Worm (Caenorhabditis elegans) whole organism, mixed stage, embryonic: ENCODE measurements around the gene F19C6.3.

ENCODE experiments used
- M03D4.4 ChIP-seq: sonication (generic microtip); optimal IDR thresholded peaks from 2 replicates; lab custom pipeline; 2017; ENCODE audit warnings: mild to moderate bottlenecking, missing genetic modification characterization, missing compliant biosample characterization
- blmp-1 ChIP-seq: fragments of 150-350 bp; optimal IDR thresholded peaks from 2 replicates; lab custom pipeline; 2014; ENCODE audit warnings: missing biosample characterization, missing genetic modification characterization
- ceh-39 ChIP-seq: fragments of 150-350 bp; optimal IDR thresholded peaks from 2 replicates; lab custom pipeline; 2014; ENCODE audit warnings: missing biosample characterization, missing genetic modification characterization
- ceh-43 ChIP-seq: fragments of 200-800 bp; sonication (Bioruptor generic); optimal IDR thresholded peaks from 2 replicates; lab custom pipeline; 2018; ENCODE audit warnings: mild to moderate bottlenecking, missing genetic modification characterization, moderate library complexity, missing compliant biosample characterization
- ceh-83 ChIP-seq: fragments of 200-800 bp; sonication (Bioruptor generic); optimal IDR thresholded peaks from 2 replicates; lab custom pipeline; 2018; ENCODE audit warnings: mild to moderate bottlenecking, missing genetic modification characterization, missing compliant biosample characterization
- ces-1 ChIP-seq: fragments of 150-350 bp; optimal IDR thresholded peaks from 2 replicates; lab custom pipeline; 2014; ENCODE audit warnings: missing biosample characterization, missing genetic modification reagents, missing genetic modification characterization
- cnd-1 ChIP-seq: fragments of 200-800 bp; sonication (Bioruptor generic); optimal IDR thresholded peaks from 2 replicates; lab custom pipeline; 2018; ENCODE audit warnings: mild to moderate bottlenecking, missing genetic modification characterization, missing compliant biosample characterization
- drap-1 ChIP-seq: fragments of 200-800 bp; sonication (Bioruptor generic); optimal IDR thresholded peaks from 3 replicates; lab custom pipeline; 2018; ENCODE audit warnings: mild to moderate bottlenecking, missing genetic modification characterization, missing compliant biosample characterization
- elt-1 ChIP-seq: sonication (generic microtip); optimal IDR thresholded peaks from 2 replicates; lab custom pipeline; 2017; ENCODE audit warnings: missing genetic modification characterization, mild to moderate bottlenecking, missing compliant biosample characterization, antibody characterized with exemption, moderate library complexity, borderline replicate concordance; ENCODE audit not compliant: insufficient read depth
- elt-3 ChIP-seq: fragments of 150-350 bp; optimal IDR thresholded peaks from 2 replicates; lab custom pipeline; 2014; ENCODE audit warnings: missing biosample characterization, missing genetic modification characterization
- ham-2 ChIP-seq: fragments of 200-800 bp; sonication (Bioruptor generic); optimal IDR thresholded peaks from 2 replicates; lab custom pipeline; 2018; ENCODE audit warnings: mild to moderate bottlenecking, missing genetic modification characterization, missing compliant biosample characterization
- hlh-1 ChIP-seq: fragments of 150-350 bp; optimal IDR thresholded peaks from 2 replicates; lab custom pipeline; 2014; ENCODE audit warnings: missing biosample characterization, missing genetic modification reagents, missing genetic modification characterization
- lin-13 ChIP-seq: fragments of 150-350 bp; optimal IDR thresholded peaks from 2 replicates; lab custom pipeline; 2014; ENCODE audit warnings: missing biosample characterization, missing genetic modification characterization
- lin-32 ChIP-seq: fragments of 200-800 bp; sonication (Bioruptor generic); optimal IDR thresholded peaks from 2 replicates; lab custom pipeline; 2018; ENCODE audit warnings: mild to moderate bottlenecking, missing genetic modification characterization, missing compliant biosample characterization
- lsy-2 ChIP-seq: fragments of 150-350 bp; optimal IDR thresholded peaks from 2 replicates; lab custom pipeline; 2014; ENCODE audit warnings: missing biosample characterization, missing genetic modification characterization
- mab-5 ChIP-seq: fragments of 150-350 bp; optimal IDR thresholded peaks from 2 replicates; lab custom pipeline; 2014; ENCODE audit warnings: missing biosample characterization, missing genetic modification characterization
- mep-1 ChIP-seq: fragments of 150-350 bp; optimal IDR thresholded peaks from 2 replicates; lab custom pipeline; 2017; ENCODE audit warnings: missing biosample characterization, missing genetic modification reagents, missing genetic modification characterization, inconsistent platforms
- mls-2 ChIP-seq: sonication (generic microtip); optimal IDR thresholded peaks from 2 replicates; lab custom pipeline; 2016; ENCODE audit warnings: mild to moderate bottlenecking, missing genetic modification characterization, moderate library complexity, missing compliant biosample characterization
- nhr-12 ChIP-seq: fragments of 150-350 bp; optimal IDR thresholded peaks from 2 replicates; lab custom pipeline; 2014; ENCODE audit warnings: missing biosample characterization, missing genetic modification characterization
- nhr-2 ChIP-seq: fragments of 150-350 bp; optimal IDR thresholded peaks from 2 replicates; lab custom pipeline; 2014; ENCODE audit warnings: missing biosample characterization, missing genetic modification characterization
- nhr-237 ChIP-seq: fragments of 150-350 bp; optimal IDR thresholded peaks from 2 replicates; lab custom pipeline; 2014; ENCODE audit warnings: missing biosample characterization, missing genetic modification characterization
- nhr-28 ChIP-seq: fragments of 150-350 bp; optimal IDR thresholded peaks from 2 replicates; lab custom pipeline; 2014; ENCODE audit warnings: missing biosample characterization, missing genetic modification characterization
- nhr-76 ChIP-seq: sonication (generic microtip); optimal IDR thresholded peaks from 2 replicates; lab custom pipeline; 2017; ENCODE audit warnings: missing biosample characterization, missing genetic modification characterization
- pha-4 ChIP-seq: fragments of 150-350 bp; optimal IDR thresholded peaks from 2 replicates; lab custom pipeline; 2018; ENCODE audit warnings: missing biosample characterization, missing genetic modification reagents, missing genetic modification characterization
- sem-2 ChIP-seq: fragments of 200-800 bp; sonication (Bioruptor generic); optimal IDR thresholded peaks from 2 replicates; lab custom pipeline; 2018; ENCODE audit warnings: mild to moderate bottlenecking, missing genetic modification characterization, missing compliant biosample characterization
- snpc-4 ChIP-seq: fragments of 150-350 bp; optimal IDR thresholded peaks from 2 replicates; lab custom pipeline; 2014; ENCODE audit warnings: missing biosample characterization, missing genetic modification characterization
- sptf-1 ChIP-seq: sonication (generic microtip); optimal IDR thresholded peaks from 2 replicates; lab custom pipeline; 2017; ENCODE audit warnings: mild to moderate bottlenecking, missing genetic modification characterization, moderate library complexity, missing compliant biosample characterization
- tbx-8 ChIP-seq: fragments of 200-800 bp; sonication (Bioruptor generic); optimal IDR thresholded peaks from 2 replicates; lab custom pipeline; 2018; ENCODE audit warnings: mild to moderate bottlenecking, missing genetic modification characterization, moderate library complexity, missing compliant biosample characterization
- unc-120 ChIP-seq: sonication (generic microtip); optimal IDR thresholded peaks from 2 replicates; lab custom pipeline; 2017; ENCODE audit warnings: missing genetic modification characterization, missing compliant biosample characterization; ENCODE audit not compliant: poor library complexity, severe bottlenecking
- unc-39 ChIP-seq: fragments of 150-350 bp; optimal IDR thresholded peaks from 2 replicates; lab custom pipeline; 2014; ENCODE audit warnings: missing biosample characterization, missing genetic modification characterization
- unc-62 ChIP-seq: fragments of 150-350 bp; optimal IDR thresholded peaks from 2 replicates; lab custom pipeline; 2014; ENCODE audit warnings: missing biosample characterization, missing genetic modification reagents, missing genetic modification characterization
- zip-8 ChIP-seq: fragments of 150-350 bp; optimal IDR thresholded peaks from 2 replicates; lab custom pipeline; 2014; ENCODE audit warnings: missing biosample characterization, missing genetic modification characterization

The F19C6.3 gene

ce11 chrX:10049160-10049559 is 40.6 kb upstream of the F19C6.3 start, which contains the start of gene gnrr-3:
Gene gnrr-3, plus strand, starts transcription at chrX:10049460.
- TF ChIP-seq unc-62 (GFP tag; lab: Kevin White, UChicago) (no peak), elt-1 (tag; lab: Kevin White, UChicago) (no peak), nhr-76 (tag; lab: Kevin White, UChicago) (no peak), unc-120 (no peak), ceh-83 (no peak), nhr-237 (tag; lab: Kevin White, UChicago) (no peak), mep-1 (tag; lab: Kevin White, UChicago) (no peak), elt-3 (tag; lab: Kevin White, UChicago) (no peak), ceh-43 (GFP tag; lab: Kevin White, UChicago) (no peak), ham-2 (GFP tag; lab: Kevin White, UChicago) (no peak), tbx-8 (GFP tag; lab: Kevin White, UChicago) (no peak), pha-4 (tag; lab: Kevin White, UChicago) (no peak)

DNA sequence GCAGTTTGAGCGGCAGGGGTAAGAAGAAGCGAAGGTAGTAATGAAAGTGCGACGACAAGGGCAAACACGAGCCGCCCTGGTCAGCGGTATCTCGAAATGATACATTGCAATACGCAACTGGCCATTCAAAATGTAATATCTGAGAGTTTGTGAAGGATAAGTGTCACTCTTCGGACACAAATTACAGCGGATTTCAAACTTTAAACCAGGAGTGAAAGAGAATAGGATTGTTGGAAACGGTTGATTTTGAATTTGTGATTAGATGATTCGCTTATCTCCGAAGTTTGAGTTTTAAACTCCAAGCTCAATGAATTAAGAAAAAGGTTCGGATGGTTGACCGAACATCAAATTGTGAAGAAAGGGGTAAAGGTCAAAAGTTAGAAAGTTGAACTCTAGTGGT is 38.8 kb upstream of the F19C6.3 start, which contains the start of gene ZC374.2:
Gene ZC374.2, minus strand, starts transcription at position 101 of the 400 bp plus-strand sequence.
- TF ChIP-seq hlh-1 (tag; lab: Kevin White, UChicago), result peak; percentile 34
- TF ChIP-seq mep-1 (tag; lab: Kevin White, UChicago), result no peak

- TF ChIP-seq blmp-1 (tag; lab: Kevin White, UChicago) (no peak), lin-13 (tag; lab: Kevin White, UChicago) (no peak), sptf-1 (tag; lab: Kevin White, UChicago) (no peak), unc-62 (GFP tag; lab: Kevin White, UChicago) (no peak), mls-2 (tag; lab: Kevin White, UChicago) (no peak), nhr-2 (tag; lab: Kevin White, UChicago) (no peak), ceh-39 (tag; lab: Kevin White, UChicago) (no peak), ces-1 (GFP tag; lab: Kevin White, UChicago) (no peak), hlh-1 (tag; lab: Kevin White, UChicago) (no peak), unc-120 (no peak), lsy-2 (no peak), drap-1 (no peak), nhr-12 (tag; lab: Kevin White, UChicago) (no peak), nhr-28 (no peak), snpc-4 (tag; lab: Kevin White, UChicago) (no peak), M03D4.4 (tag; lab: Kevin White, UChicago) (no peak), sem-2 (GFP tag; lab: Kevin White, UChicago) (no peak), cnd-1 (tag; lab: Kevin White, UChicago) (no peak)
These were observed 35.9 kb upstream of the F19C6.3 start for ce11 chrX:10044473-10044872.

DNA sequence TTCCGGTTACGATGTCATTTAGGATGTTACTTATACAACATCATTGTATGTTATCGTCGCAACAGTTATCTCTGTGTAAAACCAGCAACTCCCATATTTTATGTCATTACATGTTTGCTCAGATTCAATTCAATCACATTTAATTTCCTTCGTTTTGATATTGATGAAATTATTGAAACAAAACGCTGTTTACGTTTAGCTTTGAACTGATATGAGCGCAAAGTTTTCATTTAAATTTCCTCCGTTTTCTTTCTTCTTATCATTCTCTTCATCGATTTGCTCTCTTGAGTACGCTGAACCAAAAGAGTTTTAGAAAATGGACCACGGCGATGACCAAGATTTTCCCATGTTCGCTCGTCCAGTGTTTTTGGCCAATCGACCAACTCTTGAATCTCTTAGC is 22.3 kb upstream of the F19C6.3 start, which contains the start of gene sek-6:
Gene sek-6, plus strand, starts transcription at position 315 of the 400 bp plus-strand sequence.
- no peak for TF ChIP-seq lin-32 (GFP tag; lab: Kevin White, UChicago)

DNA sequence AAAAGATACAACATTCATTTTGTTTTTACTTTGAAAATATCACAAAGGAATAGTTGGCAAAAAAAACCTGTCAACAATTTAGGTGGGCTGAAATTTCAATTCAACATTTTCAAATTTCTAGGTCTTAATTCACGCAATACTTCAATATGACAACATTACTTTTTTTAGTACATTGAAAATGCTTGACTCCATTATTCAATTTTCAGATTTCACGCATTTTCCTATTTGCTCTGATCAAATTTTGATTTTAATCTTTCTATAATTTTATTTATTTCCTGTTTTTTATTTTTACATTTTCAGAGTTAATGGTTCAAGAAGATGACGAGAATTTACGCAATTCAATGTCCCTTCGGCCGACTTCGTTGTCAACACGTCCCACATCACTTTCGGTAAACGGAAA is 19.0 kb upstream of the F19C6.3 start, which contains the start of gene mkk-4:
Gene mkk-4, plus strand, starts transcription at position 301 of the 400 bp plus-strand sequence.
- no peak for TF ChIP-seq lsy-2
- no peak for TF ChIP-seq unc-62 (GFP tag; lab: Kevin White, UChicago)
- no peak for TF ChIP-seq sem-2 (GFP tag; lab: Kevin White, UChicago)
- no peak for TF ChIP-seq nhr-28
- no peak for TF ChIP-seq tbx-8 (GFP tag; lab: Kevin White, UChicago)
- TF ChIP-seq zip-8, result no peak
- no peak for TF ChIP-seq hlh-1 (tag; lab: Kevin White, UChicago)
- TF ChIP-seq lin-32 (GFP tag; lab: Kevin White, UChicago), result no peak
- TF ChIP-seq ceh-83, result no peak
- TF ChIP-seq nhr-76 (tag; lab: Kevin White, UChicago), result no peak
- TF ChIP-seq mab-5 (tag; lab: Kevin White, UChicago), result no peak
- TF ChIP-seq M03D4.4 (tag; lab: Kevin White, UChicago), result no peak
- TF ChIP-seq sptf-1 (tag; lab: Kevin White, UChicago), result no peak
- TF ChIP-seq ceh-39 (tag; lab: Kevin White, UChicago), result no peak
- TF ChIP-seq drap-1, result no peak
- TF ChIP-seq unc-39 (tag; lab: Kevin White, UChicago), result no peak
- no peak for TF ChIP-seq ceh-43 (GFP tag; lab: Kevin White, UChicago)
